Fruit fly (Drosophila melanogaster) whole organism, embryonic: ENCODE measurements around the gene Trs20.

Experiments used
- Atf6 ChIP-seq: fragments of 200-800 bp; sonication (Bioruptor generic); IDR thresholded peaks from 2 replicates; pipeline ENCODE4 v1.3.6; 2022; ENCODE audit warnings: missing biosample characterization, missing genetic modification characterization
- Bteb2 ChIP-seq: fragments of 200-800 bp; sonication (Bioruptor generic); optimal IDR thresholded peaks from 2 replicates; lab custom pipeline; 2016; ENCODE audit warnings: missing biosample characterization, missing genetic modification characterization
- CG10274 ChIP-seq: fragments of 200-800 bp; sonication (Bioruptor generic); optimal IDR thresholded peaks from 3 replicates; lab custom pipeline; 2017; ENCODE audit warnings: missing biosample characterization, mild to moderate bottlenecking, missing genetic modification characterization
- CG14667 ChIP-seq: fragments of 200-800 bp; sonication (Bioruptor generic); IDR thresholded peaks from 2 replicates; pipeline ENCODE4 v1.3.6; 2022; ENCODE audit warnings: missing biosample characterization, missing genetic modification characterization
- CG14860 ChIP-seq: fragments of 200-800 bp; sonication (Bioruptor generic); IDR thresholded peaks from 3 replicates; pipeline ENCODE4 v1.3.6; 2022; ENCODE audit warnings: missing biosample characterization, missing genetic modification characterization; ENCODE audit not compliant: partially characterized antibody
- CG14965 ChIP-seq: fragments of 200-800 bp; sonication (Bioruptor generic); optimal IDR thresholded peaks from 2 replicates; lab custom pipeline; 2016; ENCODE audit warnings: missing biosample characterization, missing genetic modification characterization, borderline replicate concordance
- CG15479 ChIP-seq: fragments of 200-800 bp; sonication (Bioruptor generic); optimal IDR thresholded peaks from 3 replicates; lab custom pipeline; 2019; ENCODE audit warnings: missing biosample characterization, mild to moderate bottlenecking, missing genetic modification characterization, moderate library complexity
- CG1602 ChIP-seq: fragments of 200-800 bp; sonication (Bioruptor generic); optimal IDR thresholded peaks from 3 replicates; lab custom pipeline; 2016; ENCODE audit warnings: missing biosample characterization, missing genetic modification characterization
- CG17359 ChIP-seq: fragments of 200-800 bp; sonication (Bioruptor generic); optimal IDR thresholded peaks from 3 replicates; lab custom pipeline; 2018; ENCODE audit warnings: missing biosample characterization, mild to moderate bottlenecking, missing genetic modification characterization, moderate library complexity
- CG17829 ChIP-seq: fragments of 200-800 bp; optimal IDR thresholded peaks from 2 replicates; lab custom pipeline; 2019; ENCODE audit warnings: missing biosample characterization, mild to moderate bottlenecking, missing genetic modification characterization, moderate library complexity
- CG18764 ChIP-seq: fragments of 200-800 bp; sonication (Bioruptor generic); optimal IDR thresholded peaks from 3 replicates; lab custom pipeline; 2016; ENCODE audit warnings: missing biosample characterization, missing genetic modification characterization
- CG31365 ChIP-seq: fragments of 200-800 bp; sonication (Bioruptor generic); optimal IDR thresholded peaks from 2 replicates; lab custom pipeline; 2018; ENCODE audit warnings: missing biosample characterization, mild to moderate bottlenecking, missing genetic modification characterization
- CG3407 ChIP-seq: fragments of 200-800 bp; sonication (Bioruptor generic); optimal IDR thresholded peaks from 2 replicates; lab custom pipeline; 2018; ENCODE audit warnings: missing biosample characterization, mild to moderate bottlenecking, missing genetic modification characterization
- CG34224 ChIP-seq: fragments of 200-800 bp; sonication (Bioruptor generic); IDR thresholded peaks from 3 replicates; pipeline ENCODE4 v1.3.6; 2022; ENCODE audit warnings: missing biosample characterization, missing genetic modification characterization; ENCODE audit not compliant: partially characterized antibody
- CG34422 ChIP-seq: fragments of 200-800 bp; sonication (Bioruptor generic); IDR thresholded peaks from 3 replicates; pipeline ENCODE4 v1.3.6; 2022; ENCODE audit warnings: missing biosample characterization, missing genetic modification characterization
- CG4282 ChIP-seq: fragments of 200-800 bp; sonication (Bioruptor generic); optimal IDR thresholded peaks from 2 replicates; lab custom pipeline; 2016; ENCODE audit warnings: missing biosample characterization, missing genetic modification characterization
- CG4617 ChIP-seq: fragments of 200-800 bp; sonication (Bioruptor generic); optimal IDR thresholded peaks from 3 replicates; lab custom pipeline; 2016; ENCODE audit warnings: missing biosample characterization, missing genetic modification characterization, borderline replicate concordance
- CG6689 ChIP-seq: fragments of 200-800 bp; sonication (Bioruptor generic); IDR thresholded peaks from 2 replicates; pipeline ENCODE4 v1.3.6; 2022; ENCODE audit warnings: missing biosample characterization, missing genetic modification characterization
- CG8281 ChIP-seq: fragments of 200-800 bp; sonication (Bioruptor generic); optimal IDR thresholded peaks from 2 replicates; lab custom pipeline; 2018; ENCODE audit warnings: missing biosample characterization, mild to moderate bottlenecking, missing genetic modification characterization, moderate library complexity
- CG8944 ChIP-seq: fragments of 200-800 bp; sonication (Bioruptor generic); optimal IDR thresholded peaks from 3 replicates; lab custom pipeline; 2016; ENCODE audit warnings: missing biosample characterization, missing genetic modification characterization
- Deaf1 ChIP-seq: fragments of 200-800 bp; optimal IDR thresholded peaks from 3 replicates; lab custom pipeline; 2019; ENCODE audit warnings: missing biosample characterization, mild to moderate bottlenecking, missing genetic modification characterization, moderate library complexity
- ERR ChIP-seq: fragments of 200-800 bp; sonication (Bioruptor generic); optimal IDR thresholded peaks from 2 replicates; lab custom pipeline; 2016; ENCODE audit warnings: missing biosample characterization, missing genetic modification characterization
- GATAe ChIP-seq: fragments of 200-800 bp; sonication (Bioruptor generic); conservative IDR thresholded peaks from 2 replicates; pipeline ENCODE4 v1.3.6; 2022; ENCODE audit warnings: missing biosample characterization, missing genetic modification characterization
- Hey ChIP-seq: fragments of 200-800 bp; sonication (Bioruptor generic); optimal IDR thresholded peaks from 3 replicates; lab custom pipeline; 2018; ENCODE audit warnings: missing biosample characterization, mild to moderate bottlenecking, missing genetic modification characterization
- HmgZ ChIP-seq: fragments of 200-800 bp; sonication (Bioruptor generic); optimal IDR thresholded peaks from 2 replicates; lab custom pipeline; 2018; ENCODE audit warnings: missing biosample characterization, mild to moderate bottlenecking, missing genetic modification characterization
- Hr3 ChIP-seq: fragments of 200-800 bp; sonication (Bioruptor generic); optimal IDR thresholded peaks from 3 replicates; lab custom pipeline; 2016; ENCODE audit warnings: missing biosample characterization, missing genetic modification characterization
- Hr39 ChIP-seq: fragments of >200 bp; optimal IDR thresholded peaks from 2 replicates; lab custom pipeline; 2017
- Lim3 ChIP-seq: fragments of 200-800 bp; sonication (Bioruptor generic); IDR thresholded peaks from 2 replicates; pipeline ENCODE4 v1.3.6; 2022; ENCODE audit warnings: missing biosample characterization, missing genetic modification characterization
- NFAT ChIP-seq: fragments of 200-800 bp; sonication (Bioruptor generic); IDR thresholded peaks from 2 replicates; pipeline ENCODE4 v1.3.6; 2022; ENCODE audit warnings: missing biosample characterization, missing genetic modification characterization
- NfI ChIP-seq: fragments of 200-800 bp; sonication (Bioruptor generic); optimal IDR thresholded peaks from 3 replicates; lab custom pipeline; 2018; ENCODE audit warnings: missing biosample characterization, mild to moderate bottlenecking, missing genetic modification characterization, moderate library complexity
- Optix ChIP-seq: fragments of 200-800 bp; sonication (Bioruptor generic); IDR thresholded peaks from 3 replicates; pipeline ENCODE4 v1.3.6; 2022; ENCODE audit warnings: missing biosample characterization, missing genetic modification characterization
- Poxn ChIP-seq: fragments of 200-800 bp; sonication (Bioruptor generic); IDR thresholded peaks from 2 replicates; pipeline ENCODE4 v1.3.6; 2022; ENCODE audit warnings: missing biosample characterization, missing genetic modification characterization
- Six4 ChIP-seq: fragments of 200-800 bp; sonication (Bioruptor generic); optimal IDR thresholded peaks from 2 replicates; lab custom pipeline; 2016; ENCODE audit warnings: missing biosample characterization, missing genetic modification characterization
- ac ChIP-seq: fragments of 200-800 bp; sonication (Bioruptor generic); optimal IDR thresholded peaks from 3 replicates; lab custom pipeline; 2017; ENCODE audit warnings: missing biosample characterization, mild to moderate bottlenecking, missing genetic modification characterization
- cad ChIP-seq: fragments of >200 bp; optimal IDR thresholded peaks from 2 replicates; lab custom pipeline; 2017; ENCODE audit warnings: missing biosample characterization, missing genetic modification characterization
- cas ChIP-seq: fragments of 200-800 bp; sonication (Bioruptor generic); IDR thresholded peaks from 2 replicates; pipeline ENCODE4 v1.3.6; 2022; ENCODE audit warnings: missing biosample characterization, missing genetic modification characterization
- crc ChIP-seq: fragments of 200-800 bp; sonication (Bioruptor generic); optimal IDR thresholded peaks from 2 replicates; lab custom pipeline; 2016; ENCODE audit warnings: missing biosample characterization, missing genetic modification characterization
- croc ChIP-seq: fragments of 200-800 bp; sonication (Bioruptor generic); conservative IDR thresholded peaks from 3 replicates; pipeline ENCODE4 v1.3.6; 2022; ENCODE audit warnings: missing biosample characterization, missing genetic modification characterization
- dati ChIP-seq: fragments of 200-800 bp; sonication (Bioruptor generic); IDR thresholded peaks from 2 replicates; pipeline ENCODE4 v1.3.6; 2022; ENCODE audit warnings: missing biosample characterization, missing genetic modification characterization
- dmrt99B ChIP-seq: fragments of 200-800 bp; sonication (Bioruptor generic); optimal IDR thresholded peaks from 2 replicates; lab custom pipeline; 2018; ENCODE audit warnings: missing biosample characterization, mild to moderate bottlenecking, missing genetic modification characterization, moderate library complexity
- gsb-n ChIP-seq: fragments of 200-800 bp; sonication (Bioruptor generic); optimal IDR thresholded peaks from 3 replicates; lab custom pipeline; 2018; ENCODE audit warnings: missing biosample characterization, mild to moderate bottlenecking, missing genetic modification characterization
- hb ChIP-seq: fragments of 200-800 bp; sonication (Bioruptor generic); IDR thresholded peaks from 3 replicates; pipeline ENCODE4 v1.3.6; 2022; ENCODE audit warnings: missing biosample characterization, missing genetic modification characterization; ENCODE audit not compliant: partially characterized antibody
- lab ChIP-seq: fragments of 200-800 bp; sonication (Bioruptor generic); optimal IDR thresholded peaks from 3 replicates; lab custom pipeline; 2017; ENCODE audit warnings: missing biosample characterization, missing genetic modification characterization, mild to moderate bottlenecking, moderate library complexity, missing genetic modification reagents
- peb ChIP-seq: fragments of 200-800 bp; sonication (Bioruptor generic); IDR thresholded peaks from 2 replicates; pipeline ENCODE4 v1.3.6; 2022; ENCODE audit warnings: missing biosample characterization, missing genetic modification characterization
- pfk ChIP-seq: fragments of 200-800 bp; sonication (Bioruptor generic); optimal IDR thresholded peaks from 2 replicates; lab custom pipeline; 2018; ENCODE audit warnings: missing biosample characterization, mild to moderate bottlenecking, missing genetic modification characterization, moderate library complexity
- psq ChIP-seq: fragments of 200-800 bp; sonication (Bioruptor generic); optimal IDR thresholded peaks from 2 replicates; lab custom pipeline; 2017; ENCODE audit warnings: missing biosample characterization, missing genetic modification characterization
- sc ChIP-seq, 3 experiments: fragments of >200 bp in 2 of 3; fragments of 200-800 bp in 1 of 3; sonication (Bioruptor generic) in 1 of 3; optimal IDR thresholded peaks; 2 replicates in 2 of 3; 3 replicates in 1 of 3; lab custom pipeline; 2017; ENCODE audit warnings: mild to moderate bottlenecking in 1 of 3, missing biosample characterization in 1 of 3, missing genetic modification characterization in 1 of 3, missing genetic modification reagents in 1 of 3
- slou ChIP-seq: fragments of 200-800 bp; sonication (Bioruptor generic); optimal IDR thresholded peaks from 3 replicates; lab custom pipeline; 2016; ENCODE audit warnings: missing biosample characterization, missing genetic modification characterization
- trh ChIP-seq: fragments of 200-800 bp; sonication (Bioruptor generic); optimal IDR thresholded peaks from 2 replicates; lab custom pipeline; 2016; ENCODE audit warnings: missing biosample characterization, missing genetic modification characterization
- tx ChIP-seq: fragments of 200-800 bp; sonication (Bioruptor generic); optimal IDR thresholded peaks from 2 replicates; lab custom pipeline; 2016; ENCODE audit warnings: missing biosample characterization, missing genetic modification characterization

The Trs20 gene

DNA sequence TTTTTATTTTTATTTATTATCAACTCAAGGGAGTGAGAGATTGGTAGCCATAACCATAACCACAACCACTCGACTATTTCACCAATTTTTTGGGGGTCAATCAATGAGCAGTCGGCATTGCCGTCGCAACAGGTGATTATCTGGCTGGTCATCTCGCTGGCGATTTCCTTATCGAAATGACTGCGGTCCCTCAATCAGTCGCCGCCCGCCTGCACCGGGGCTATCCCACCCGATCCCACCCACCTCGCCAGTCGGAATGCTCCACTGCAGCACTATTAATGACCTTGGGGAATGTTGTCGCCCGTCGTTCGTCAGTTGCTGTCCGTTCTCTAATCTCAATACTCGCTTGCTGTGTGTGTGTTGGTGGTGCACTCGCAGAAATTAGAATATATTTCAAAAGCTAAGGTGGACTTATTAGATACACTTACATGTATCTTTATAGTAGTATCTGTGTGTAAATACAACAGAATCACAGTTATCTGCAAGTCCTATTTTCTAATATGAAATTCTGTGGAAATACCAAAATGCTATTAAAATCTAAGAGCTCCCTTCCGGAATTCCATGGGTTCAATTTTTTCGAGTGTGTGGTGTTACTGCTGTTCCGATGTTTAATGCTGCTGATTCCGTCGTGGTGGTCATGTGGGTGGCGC, 29.1 kb upstream of the Trs20 start:
- TF ChIP-seq Bteb2 (GFP tag; lab: Kevin White, UChicago) (no peak), CG15479 (GFP tag; lab: Kevin White, UChicago) (no peak), CG3407 (no peak), peb (GFP tag; lab: Robert Waterston, UW) (no peak), cas (GFP tag; lab: Robert Waterston, UW) (no peak), Deaf1 (peak; percentile 53), Lim3 (GFP tag; lab: Robert Waterston, UW) (no peak), sc (optimal IDR thresholded peaks at IDR 0.05; lab: Kevin White, UChicago) (no peak), sc (GFP tag; optimal IDR thresholded peaks at IDR 0.05; lab: Kevin White, UChicago) (peak; percentile 39), CG31365 (no peak), CG17359 (tag; lab: Kevin White, UChicago) (peak; percentile 0), CG17829 (tag; lab: Kevin White, UChicago) (peak; percentile 14), tx (GFP tag; lab: Kevin White, UChicago) (peak; percentile 48), lab (GFP tag; lab: Kevin White, UChicago) (peak; percentile 77), ERR (GFP tag; lab: Kevin White, UChicago) (peak; percentile 69), Hr39 (lab: Kevin White, UChicago) (no peak), cad (GFP tag; lab: Kevin White, UChicago) (no peak), Atf6 (GFP tag; lab: Robert Waterston, UW) (peak; percentile 72), ac (GFP tag; lab: Kevin White, UChicago) (no peak), Poxn (GFP tag; lab: Robert Waterston, UW) (no peak), CG6689 (GFP tag; lab: Robert Waterston, UW) (0 out of 2 replicates have a peak, but pooled peaks have one; percentile 25), croc (GFP tag; lab: Robert Waterston, UW) (peak; percentile 41; the same call in 2 of the 3 replicates), crc (GFP tag; lab: Kevin White, UChicago) (peak; percentile 37), CG14860 (GFP tag; lab: Robert Waterston, UW) (no peak), trh (GFP tag; lab: Kevin White, UChicago) (no peak), Optix (GFP tag; lab: Robert Waterston, UW) (peak; percentile 10; the same call in 1 of the 3 replicates), HmgZ (peak; percentile 59), hb (GFP tag; lab: Robert Waterston, UW) (no peak), slou (GFP tag; lab: Kevin White, UChicago) (no peak), gsb-n (tag; lab: Kevin White, UChicago) (no peak), CG14965 (GFP tag; lab: Kevin White, UChicago) (no peak), NFAT (GFP tag; lab: Robert Waterston, UW) (no peak), Six4 (GFP tag; lab: Kevin White, UChicago) (no peak), dati (GFP tag; lab: Robert Waterston, UW) (no peak), Hey (tag; lab: Kevin White, UChicago) (no peak), psq (GFP tag; lab: Kevin White, UChicago) (no peak), CG34422 (GFP tag; lab: Robert Waterston, UW) (peak; percentile 33; the same call in 1 of the 3 replicates), CG8281 (tag; lab: Kevin White, UChicago) (peak; percentile 30), CG4617 (GFP tag; lab: Kevin White, UChicago) (no peak), CG10274 (GFP tag; lab: Kevin White, UChicago) (peak; percentile 41), NfI (GFP tag; lab: Kevin White, UChicago) (peak; percentile 47), CG1602 (GFP tag; lab: Kevin White, UChicago) (peak; percentile 54), CG14667 (no peak), CG8944 (GFP tag; lab: Kevin White, UChicago) (no peak), Hr3 (GFP tag; lab: Kevin White, UChicago) (peak; percentile 56), dmrt99B (tag; lab: Kevin White, UChicago) (peak; percentile 71), pfk (no peak), CG18764 (GFP tag; lab: Kevin White, UChicago) (no peak), GATAe (no peak; the same call in 1 of the 2 replicates), CG4282 (no peak), CG34224 (GFP tag; lab: Robert Waterston, UW) (no peak)
